Fruit fly (Drosophila melanogaster) whole organism, embryonic: ENCODE data around the gene mRpL12.

Source experiments
- Blimp-1 ChIP-seq: fragments of 200-800 bp; sonication (Bioruptor generic); optimal IDR thresholded peaks from 3 replicates; lab custom pipeline; 2018; ENCODE audit warnings: missing biosample characterization, missing genetic modification characterization, mild to moderate bottlenecking, moderate library complexity, missing genetic modification reagents
- CG10274 ChIP-seq: fragments of 200-800 bp; sonication (Bioruptor generic); optimal IDR thresholded peaks from 3 replicates; lab custom pipeline; 2017; ENCODE audit warnings: missing biosample characterization, mild to moderate bottlenecking, missing genetic modification characterization
- CG10959 ChIP-seq: fragments of 200-800 bp; sonication (Bioruptor generic); IDR thresholded peaks from 2 replicates; pipeline ENCODE4 v1.3.6; 2022; ENCODE audit warnings: missing biosample characterization, missing genetic modification characterization
- CG14441 ChIP-seq: fragments of 200-800 bp; sonication (Bioruptor generic); IDR thresholded peaks from 2 replicates; pipeline ENCODE4 v1.3.6; 2022; ENCODE audit warnings: missing biosample characterization, missing genetic modification characterization
- CG14860 ChIP-seq: fragments of 200-800 bp; sonication (Bioruptor generic); IDR thresholded peaks from 3 replicates; pipeline ENCODE4 v1.3.6; 2022; ENCODE audit warnings: missing biosample characterization, missing genetic modification characterization; ENCODE audit not compliant: partially characterized antibody
- CG15269 ChIP-seq: fragments of 200-800 bp; sonication (Bioruptor generic); optimal IDR thresholded peaks from 2 replicates; lab custom pipeline; 2018; ENCODE audit warnings: missing biosample characterization, mild to moderate bottlenecking, missing genetic modification characterization, moderate library complexity
- CG16779 ChIP-seq: fragments of 200-800 bp; sonication (Bioruptor generic); IDR thresholded peaks from 2 replicates; pipeline ENCODE4 v1.3.6; 2022; ENCODE audit warnings: missing biosample characterization, missing genetic modification characterization
- CG17612 ChIP-seq: fragments of 200-800 bp; sonication (Bioruptor generic); IDR thresholded peaks from 2 replicates; pipeline ENCODE4 v1.3.6; 2022; ENCODE audit warnings: missing biosample characterization, missing genetic modification characterization
- CG18476 ChIP-seq: fragments of 200-800 bp; sonication (Bioruptor generic); optimal IDR thresholded peaks from 2 replicates; lab custom pipeline; 2016; ENCODE audit warnings: missing biosample characterization, mild to moderate bottlenecking, missing genetic modification characterization
- CG18619 ChIP-seq: fragments of 200-800 bp; sonication (Bioruptor generic); optimal IDR thresholded peaks from 3 replicates; lab custom pipeline; 2017; ENCODE audit warnings: missing biosample characterization, mild to moderate bottlenecking, missing genetic modification characterization
- CG18764 ChIP-seq: fragments of 200-800 bp; sonication (Bioruptor generic); optimal IDR thresholded peaks from 3 replicates; lab custom pipeline; 2016; ENCODE audit warnings: missing biosample characterization, missing genetic modification characterization
- CG2199 ChIP-seq: fragments of 200-800 bp; sonication (Bioruptor generic); IDR thresholded peaks from 3 replicates; pipeline ENCODE4 v1.3.6; 2022; ENCODE audit warnings: missing biosample characterization, missing genetic modification characterization
- CG2875 ChIP-seq: fragments of 200-800 bp; sonication (Bioruptor generic); optimal IDR thresholded peaks from 2 replicates; lab custom pipeline; 2017; ENCODE audit warnings: missing biosample characterization, mild to moderate bottlenecking, missing genetic modification characterization, missing genetic modification reagents
- CG32772 ChIP-seq: fragments of 200-800 bp; sonication (Bioruptor generic); IDR thresholded peaks from 2 replicates; pipeline ENCODE4 v1.3.6; 2022; ENCODE audit warnings: missing biosample characterization, missing genetic modification characterization
- CG34376 ChIP-seq: fragments of 200-800 bp; sonication (Bioruptor generic); optimal IDR thresholded peaks from 2 replicates; lab custom pipeline; 2018; ENCODE audit warnings: missing biosample characterization, mild to moderate bottlenecking, missing genetic modification characterization
- CG4328 ChIP-seq: fragments of 200-800 bp; sonication (Bioruptor generic); optimal IDR thresholded peaks from 3 replicates; lab custom pipeline; 2017; ENCODE audit warnings: missing biosample characterization, missing genetic modification reagents, missing genetic modification characterization
- CG4730 ChIP-seq: fragments of 200-800 bp; sonication (Bioruptor generic); IDR thresholded peaks from 2 replicates; pipeline ENCODE4 v1.3.6; 2022; ENCODE audit warnings: missing biosample characterization, missing genetic modification characterization
- CG6654 ChIP-seq: fragments of 200-800 bp; sonication (Bioruptor generic); optimal IDR thresholded peaks from 2 replicates; lab custom pipeline; 2017; ENCODE audit warnings: missing biosample characterization, mild to moderate bottlenecking, missing genetic modification characterization
- CG7786 ChIP-seq: fragments of 200-800 bp; sonication (Bioruptor generic); optimal IDR thresholded peaks from 2 replicates; lab custom pipeline; 2016; ENCODE audit warnings: missing biosample characterization, missing genetic modification characterization
- CG7963 ChIP-seq: fragments of 200-800 bp; sonication (Bioruptor generic); IDR thresholded peaks from 3 replicates; pipeline ENCODE4 v1.3.6; 2022; ENCODE audit warnings: missing biosample characterization, missing genetic modification characterization; ENCODE audit not compliant: partially characterized antibody
- CG9437 ChIP-seq: fragments of 200-800 bp; sonication (Bioruptor generic); optimal IDR thresholded peaks from 2 replicates; lab custom pipeline; 2018; ENCODE audit warnings: missing biosample characterization, mild to moderate bottlenecking, missing genetic modification characterization
- CG9876 ChIP-seq: fragments of 200-800 bp; sonication (Bioruptor generic); optimal IDR thresholded peaks from 2 replicates; lab custom pipeline; 2016; ENCODE audit warnings: missing biosample characterization, missing genetic modification characterization
- CoRest ChIP-seq: fragments of 200-800 bp; sonication (Bioruptor generic); optimal IDR thresholded peaks from 3 replicates; lab custom pipeline; 2018; ENCODE audit warnings: missing biosample characterization, mild to moderate bottlenecking, missing genetic modification characterization, moderate library complexity
- D19A ChIP-seq: fragments of 200-800 bp; optimal IDR thresholded peaks from 3 replicates; lab custom pipeline; 2019; ENCODE audit warnings: missing biosample characterization, mild to moderate bottlenecking, missing genetic modification characterization, moderate library complexity
- Dek ChIP-seq: fragments of 200-800 bp; sonication (Bioruptor generic); optimal IDR thresholded peaks from 3 replicates; lab custom pipeline; 2019; ENCODE audit warnings: missing biosample characterization, mild to moderate bottlenecking, missing genetic modification characterization, moderate library complexity
- ERR ChIP-seq: fragments of 200-800 bp; sonication (Bioruptor generic); optimal IDR thresholded peaks from 2 replicates; lab custom pipeline; 2016; ENCODE audit warnings: missing biosample characterization, missing genetic modification characterization
- Ets97D ChIP-seq: fragments of 200-800 bp; sonication (Bioruptor generic); optimal IDR thresholded peaks from 3 replicates; lab custom pipeline; 2016; ENCODE audit warnings: missing biosample characterization, missing genetic modification characterization
- Gug ChIP-seq: fragments of 200-800 bp; sonication (Bioruptor generic); IDR thresholded peaks from 4 replicates; pipeline ENCODE4 v1.3.6; 2022; ENCODE audit warnings: missing biosample characterization, missing genetic modification characterization
- MESR4 ChIP-seq: fragments of 200-800 bp; sonication (Bioruptor generic); optimal IDR thresholded peaks from 2 replicates; lab custom pipeline; 2018; ENCODE audit warnings: missing biosample characterization, mild to moderate bottlenecking, missing genetic modification characterization, moderate library complexity
- Mad ChIP-seq: fragments of 200-800 bp; sonication (Bioruptor generic); optimal IDR thresholded peaks from 2 replicates; lab custom pipeline; 2016; ENCODE audit warnings: missing biosample characterization, missing genetic modification characterization
- Mrtf ChIP-seq: fragments of 200-800 bp; sonication (Bioruptor generic); IDR thresholded peaks from 3 replicates; pipeline ENCODE4 v1.3.6; 2022; ENCODE audit warnings: missing biosample characterization, missing genetic modification characterization
- Nf-YA ChIP-seq: fragments of 200-800 bp; sonication (Bioruptor generic); IDR thresholded peaks from 2 replicates; pipeline ENCODE4 v1.3.6; 2022; ENCODE audit warnings: missing biosample characterization, missing genetic modification characterization
- Side ChIP-seq: fragments of 200-800 bp; sonication (Bioruptor generic); optimal IDR thresholded peaks from 2 replicates; lab custom pipeline; 2016; ENCODE audit warnings: missing biosample characterization, missing genetic modification characterization
- az2 ChIP-seq: fragments of 200-800 bp; sonication (Bioruptor generic); optimal IDR thresholded peaks from 3 replicates; lab custom pipeline; 2016; ENCODE audit warnings: missing biosample characterization, missing genetic modification characterization
- bigmax ChIP-seq: fragments of 200-800 bp; sonication (Bioruptor generic); optimal IDR thresholded peaks from 2 replicates; lab custom pipeline; 2018; ENCODE audit warnings: missing biosample characterization, mild to moderate bottlenecking, missing genetic modification characterization
- bowl ChIP-seq: fragments of 200-800 bp; sonication (Bioruptor generic); IDR thresholded peaks from 2 replicates; pipeline ENCODE4 v1.3.6; 2022; ENCODE audit warnings: missing biosample characterization, missing genetic modification characterization
- bsh ChIP-seq, 2 experiments: fragments of 200-800 bp; sonication (Bioruptor generic); optimal IDR thresholded peaks; 2 replicates each; lab custom pipeline; 2017 to 2018; ENCODE audit warnings: mild to moderate bottlenecking in 2 of 2, missing biosample characterization in 2 of 2, missing genetic modification characterization in 2 of 2, moderate library complexity in 1 of 2
- crc ChIP-seq: fragments of 200-800 bp; sonication (Bioruptor generic); optimal IDR thresholded peaks from 2 replicates; lab custom pipeline; 2016; ENCODE audit warnings: missing biosample characterization, missing genetic modification characterization
- her ChIP-seq: fragments of 200-800 bp; sonication (Bioruptor generic); optimal IDR thresholded peaks from 2 replicates; lab custom pipeline; 2016; ENCODE audit warnings: missing biosample characterization, missing genetic modification characterization
- hkb ChIP-seq, 2 experiments: fragments of 200-800 bp in 1 of 2; fragments of >200 bp in 1 of 2; sonication (Bioruptor generic) in 1 of 2; IDR thresholded peaks in 1 of 2; optimal IDR thresholded peaks in 1 of 2; 2 replicates each; pipeline versions ENCODE4 v1.3.6 to Lab custom; 2017 to 2022; ENCODE audit warnings: missing biosample characterization in 1 of 2, missing genetic modification characterization in 1 of 2
- jigr1 ChIP-seq: fragments of 200-800 bp; sonication (Bioruptor generic); IDR thresholded peaks from 3 replicates; pipeline ENCODE4 v1.3.6; 2022; ENCODE audit warnings: missing biosample characterization, missing genetic modification characterization
- nmo ChIP-seq: fragments of 200-800 bp; sonication (Bioruptor generic); optimal IDR thresholded peaks from 2 replicates; lab custom pipeline; 2018; ENCODE audit warnings: missing biosample characterization, mild to moderate bottlenecking, missing genetic modification characterization, moderate library complexity
- onecut ChIP-seq: fragments of 200-800 bp; sonication (Bioruptor generic); IDR thresholded peaks from 2 replicates; pipeline ENCODE4 v1.3.6; 2022; ENCODE audit warnings: missing biosample characterization, missing genetic modification characterization
- pho ChIP-seq: fragments of 200-800 bp; sonication (Bioruptor generic); optimal IDR thresholded peaks from 2 replicates; lab custom pipeline; 2016; ENCODE audit warnings: missing biosample characterization, missing genetic modification characterization
- sisA ChIP-seq: fragments of 200-800 bp; sonication (Bioruptor generic); IDR thresholded peaks from 2 replicates; pipeline ENCODE4 v1.3.6; 2022; ENCODE audit warnings: missing biosample characterization, missing genetic modification characterization
- slbo ChIP-seq: fragments of 200-800 bp; sonication (Bioruptor generic); IDR thresholded peaks from 2 replicates; pipeline ENCODE4 v1.3.6; 2022; ENCODE audit warnings: missing biosample characterization, missing genetic modification characterization
- so ChIP-seq: fragments of 200-800 bp; sonication (Bioruptor generic); IDR thresholded peaks from 3 replicates; pipeline ENCODE4 v1.3.6; 2022; ENCODE audit warnings: missing biosample characterization, missing genetic modification characterization
- twi ChIP-seq: fragments of 200-800 bp; optimal IDR thresholded peaks from 2 replicates; lab custom pipeline; 2019; ENCODE audit warnings: missing biosample characterization, mild to moderate bottlenecking, missing genetic modification characterization, moderate library complexity
- usp ChIP-seq: fragments of >200 bp; optimal IDR thresholded peaks from 2 replicates; lab custom pipeline; 2017; ENCODE audit warnings: missing biosample characterization, missing genetic modification characterization
- vfl ChIP-seq: fragments of 200-800 bp; sonication (Bioruptor generic); optimal IDR thresholded peaks from 2 replicates; lab custom pipeline; 2016; ENCODE audit warnings: missing biosample characterization, missing genetic modification characterization

mRpL12 gene

DNA sequence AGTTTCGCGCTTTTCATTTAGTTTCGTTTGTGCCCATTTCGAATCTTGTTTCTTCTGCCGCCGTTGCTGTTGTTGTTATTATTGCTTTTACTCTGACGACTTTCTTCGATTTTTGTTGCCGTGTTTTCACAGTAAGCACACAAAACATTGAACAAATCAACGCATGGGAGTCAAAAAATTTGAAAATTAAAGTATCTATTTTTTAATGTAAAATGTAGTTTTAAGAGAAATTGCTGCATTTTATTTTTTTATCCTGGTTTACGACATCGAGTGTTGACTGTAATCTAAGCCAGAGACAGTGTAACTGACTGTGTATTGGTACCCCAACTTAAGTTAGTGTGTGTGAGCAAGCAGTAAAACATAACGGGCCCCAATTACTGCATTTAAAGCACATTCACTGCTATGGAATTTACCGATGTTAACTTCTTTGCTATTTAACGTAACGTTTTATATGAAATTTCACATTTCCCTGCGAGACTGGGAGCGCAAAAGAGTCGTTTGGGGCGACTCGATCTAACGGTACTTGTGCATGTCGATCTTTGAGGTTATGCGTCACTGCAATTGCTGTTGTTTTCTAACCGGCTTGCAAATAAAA lies 39.7 kb downstream of the mRpL12 start (continued):
- peak; percentile 31 for TF ChIP-seq Ets97D (GFP tag; lab: Kevin White, UChicago)
- no peak for TF ChIP-seq Blimp-1 (GFP tag; lab: Kevin White, UChicago)
- peak; percentile 7 for TF ChIP-seq Mad (GFP tag; lab: Kevin White, UChicago)
- TF ChIP-seq her: no peak
- peak; percentile 66 for TF ChIP-seq slbo
- TF ChIP-seq MESR4 (GFP tag; lab: Kevin White, UChicago): peak; percentile 17
- peak; percentile 45; the same call in 1 of the 2 replicates for TF ChIP-seq bowl (GFP tag; lab: Robert Waterston, UW)
- peak in 1 of 2 experiments; percentile 79 for TF ChIP-seq bsh (GFP tag; optimal IDR thresholded peaks at IDR 0.05; lab: Kevin White, UChicago)
- TF ChIP-seq CG18764 (GFP tag; lab: Kevin White, UChicago): peak; percentile 9
- no peak for TF ChIP-seq CG10274 (GFP tag; lab: Kevin White, UChicago)
- 0 out of 2 replicates have a peak, but pooled peaks have one; percentile 39 for TF ChIP-seq CG10959 (GFP tag; lab: Robert Waterston, UW)
- no peak for TF ChIP-seq jigr1 (GFP tag; lab: Robert Waterston, UW)
- no peak for TF ChIP-seq bigmax (GFP tag; lab: Kevin White, UChicago)
- TF ChIP-seq Nf-YA (GFP tag; lab: Robert Waterston, UW): 0 out of 2 replicates have a peak, but pooled peaks have one; percentile 24
- TF ChIP-seq vfl (GFP tag; lab: Kevin White, UChicago): no peak
- TF ChIP-seq Mrtf (GFP tag; lab: Robert Waterston, UW): peak; percentile 52; the same call in 1 of the 3 replicates
- TF ChIP-seq CG2875: peak; percentile 34
- TF ChIP-seq so (GFP tag; lab: Robert Waterston, UW): peak; percentile 65; the same call in 2 of the 3 replicates
- no peak for TF ChIP-seq CG4730 (GFP tag; lab: Robert Waterston, UW)
- TF ChIP-seq Dek (tag; lab: Kevin White, UChicago): peak; percentile 32
- TF ChIP-seq CG15269: no peak
- TF ChIP-seq pho (GFP tag; lab: Kevin White, UChicago): peak; percentile 52
- peak; percentile 74 for TF ChIP-seq CG14441
- TF ChIP-seq hkb (optimal IDR thresholded peaks at IDR 0.05; lab: Kevin White, UChicago): no peak
- TF ChIP-seq hkb (GFP tag; IDR thresholded peaks at IDR 0.05; lab: Robert Waterston, UW): peak; percentile 74
- no peak for TF ChIP-seq usp (GFP tag; lab: Kevin White, UChicago)
- no peak for TF ChIP-seq ERR
- TF ChIP-seq Side (GFP tag; lab: Kevin White, UChicago): peak; percentile 29
- TF ChIP-seq CG32772 (GFP tag; lab: Robert Waterston, UW): peak; percentile 77
- peak; percentile 55; the same call in 2 of the 4 replicates for TF ChIP-seq Gug
- TF ChIP-seq nmo: peak; percentile 69
- TF ChIP-seq crc (GFP tag; lab: Kevin White, UChicago): no peak
- no peak for TF ChIP-seq CG16779
- peak; percentile 13 for TF ChIP-seq CG9437
- TF ChIP-seq CG4328 (GFP tag; lab: Kevin White, UChicago): no peak
- peak; percentile 30 for TF ChIP-seq CG18476 (GFP tag; lab: Kevin White, UChicago)
- no peak for TF ChIP-seq onecut (GFP tag; lab: Robert Waterston, UW)
- TF ChIP-seq twi (tag; lab: Kevin White, UChicago): peak; percentile 6
- peak; percentile 79 for TF ChIP-seq az2 (GFP tag; lab: Kevin White, UChicago)
- TF ChIP-seq CG6654 (GFP tag; lab: Kevin White, UChicago): peak; percentile 24
- TF ChIP-seq CG7963 (GFP tag; lab: Robert Waterston, UW): no peak
- peak; percentile 79 for TF ChIP-seq sisA
- TF ChIP-seq CG34376: no peak
- TF ChIP-seq D19A (tag; lab: Kevin White, UChicago): peak; percentile 50
- TF ChIP-seq CG14860 (GFP tag; lab: Robert Waterston, UW): no peak
- peak; percentile 75 for TF ChIP-seq CG17612 (GFP tag; lab: Robert Waterston, UW)
- TF ChIP-seq CG18619 (GFP tag; lab: Kevin White, UChicago): peak; percentile 23
- no peak for TF ChIP-seq CG9876
- TF ChIP-seq CG7786 (GFP tag; lab: Kevin White, UChicago): peak; percentile 32
- TF ChIP-seq CG2199 (GFP tag; lab: Robert Waterston, UW): 0 out of 3 replicates have a peak, but pooled peaks have one; percentile 42
- no peak for TF ChIP-seq CoRest (tag; lab: Kevin White, UChicago)
